Fruit fly (Drosophila melanogaster): ENCODE results near the gene CG32409.

CG32409 gene

dm6 chr3L:5923646-5924122, 24.4 kb downstream of the CG32409 start, which contains the start of gene CG33523 (continued):
- no peak for TF ChIP-seq peb (GFP tag; IDR thresholded peaks at IDR 0.05)
- TF ChIP-seq CG18476 (GFP tag; optimal IDR thresholded peaks at IDR 0.05) = no peak
- TF ChIP-seq dmrt99B (tag; optimal IDR thresholded peaks at IDR 0.05) = no peak
- TF ChIP-seq br (optimal IDR thresholded peaks at IDR 0.05) = no peak
- TF ChIP-seq abd-A (tag; optimal IDR thresholded peaks at IDR 0.05) = no peak
- no peak for TF ChIP-seq HLH54F (GFP tag; optimal IDR thresholded peaks at IDR 0.05)
- peak; percentile 67 for TF ChIP-seq lab (GFP tag; optimal IDR thresholded peaks at IDR 0.05)
- no peak for TF ChIP-seq hb (GFP tag; IDR thresholded peaks at IDR 0.05; ENCODE audit: partially characterized antibody)
- TF ChIP-seq CG13775 (GFP tag; optimal IDR thresholded peaks at IDR 0.05) = no peak
- no peak for TF ChIP-seq CkIIα-i1 (GFP tag; IDR thresholded peaks at IDR 0.05)
- no peak for TF ChIP-seq CG8478 (optimal IDR thresholded peaks at IDR 0.05)
- no peak for TF ChIP-seq lola (GFP tag; optimal IDR thresholded peaks at IDR 0.05)

dm6 chr3L:5926015-5926988, 27.0 kb downstream of the CG32409 start:
- TF ChIP-seq CG30403 (GFP tag; optimal IDR thresholded peaks at IDR 0.05) = peak; percentile 59
- no peak for TF ChIP-seq CG11247 (GFP tag; IDR thresholded peaks at IDR 0.05)
- peak; percentile 36; the same call in 1 of the 2 replicates for TF ChIP-seq CG3847 (GFP tag; IDR thresholded peaks at IDR 0.05)
- TF ChIP-seq tx (GFP tag; optimal IDR thresholded peaks at IDR 0.05) = peak; percentile 23
- peak; percentile 59; the same call in 2 of the 3 replicates for TF ChIP-seq CG11695 (GFP tag; IDR thresholded peaks at IDR 0.05)
- TF ChIP-seq CG2875 (GFP tag; optimal IDR thresholded peaks at IDR 0.05) = peak; percentile 53
- TF ChIP-seq CG7963 (GFP tag; IDR thresholded peaks at IDR 0.05; ENCODE audit: partially characterized antibody) = no peak
- no peak for TF ChIP-seq ato (GFP tag; IDR thresholded peaks at IDR 0.05; ENCODE audit: partially characterized antibody)
- TF ChIP-seq Camta (GFP tag; optimal IDR thresholded peaks at IDR 0.05) = no peak
- no peak for TF ChIP-seq CG4617 (GFP tag; optimal IDR thresholded peaks at IDR 0.05; ENCODE audit: borderline replicate concordance)
- no peak for TF ChIP-seq ftz-f1 (GFP tag; optimal IDR thresholded peaks at IDR 0.05)
- peak; percentile 10 for TF ChIP-seq chn (GFP tag; optimal IDR thresholded peaks at IDR 0.05)
- TF ChIP-seq CG15269 (tag; optimal IDR thresholded peaks at IDR 0.05) = peak; percentile 62
- peak; percentile 20 for TF ChIP-seq fd64A (GFP tag; optimal IDR thresholded peaks at IDR 0.05)
- peak; percentile 18; the same call in 2 of the 3 replicates for TF ChIP-seq gce (GFP tag; IDR thresholded peaks at IDR 0.05)
- no peak for TF ChIP-seq CG18476 (GFP tag; optimal IDR thresholded peaks at IDR 0.05)
- TF ChIP-seq H2.0 (GFP tag; IDR thresholded peaks at IDR 0.05) = peak; percentile 22
- no peak for TF ChIP-seq toy (GFP tag; IDR thresholded peaks at IDR 0.05)
- TF ChIP-seq mam (GFP tag; optimal IDR thresholded peaks at IDR 0.05) = no peak
- no peak for TF ChIP-seq CG10543 (GFP tag; optimal IDR thresholded peaks at IDR 0.05)
- TF ChIP-seq Gug (GFP tag; IDR thresholded peaks at IDR 0.05) = no peak
- TF ChIP-seq gsb (GFP tag; IDR thresholded peaks at IDR 0.05) = no peak
- no peak for TF ChIP-seq E2f1 (GFP tag; IDR thresholded peaks at IDR 0.05)
- no peak for TF ChIP-seq Usf (GFP tag; optimal IDR thresholded peaks at IDR 0.05)
- TF ChIP-seq bcd (GFP tag; optimal IDR thresholded peaks at IDR 0.05) = peak; percentile 34
- peak; percentile 21 for TF ChIP-seq en (GFP tag; optimal IDR thresholded peaks at IDR 0.05)
- peak; percentile 55; the same call in 2 of the 3 replicates for TF ChIP-seq row (GFP tag; IDR thresholded peaks at IDR 0.05)
- no peak for TF ChIP-seq CG18599 (GFP tag; optimal IDR thresholded peaks at IDR 0.05)
- no peak for TF ChIP-seq CG7357 (GFP tag; IDR thresholded peaks at IDR 0.05)
- TF ChIP-seq esg (GFP tag; conservative IDR thresholded peaks at IDR 0.05) = peak; percentile 32; the same call in 1 of the 2 replicates
- TF ChIP-seq Nf-YB (GFP tag; optimal IDR thresholded peaks at IDR 0.05) = peak; percentile 17
- TF ChIP-seq fru (optimal IDR thresholded peaks at IDR 0.05) = no peak
- TF ChIP-seq CG9727 (GFP tag; optimal IDR thresholded peaks at IDR 0.05) = peak; percentile 47
- no peak; the same call in 1 of the 2 replicates for TF ChIP-seq sens-2 (GFP tag; IDR thresholded peaks at IDR 0.05)
- TF ChIP-seq MESR4 (GFP tag; optimal IDR thresholded peaks at IDR 0.05) = no peak
- TF ChIP-seq ci (GFP tag; IDR thresholded peaks at IDR 0.05) = peak; percentile 64; the same call in 2 of the 3 replicates
- no peak for TF ChIP-seq dati (GFP tag; IDR thresholded peaks at IDR 0.05)
